Worm (Caenorhabditis elegans) whole organism, L2 larva: ENCODE results near the gene piga-1.

Experiments used
- ceh-82 ChIP-seq: fragments of 150-350 bp; optimal IDR thresholded peaks from 2 replicates; lab custom pipeline; 2014; ENCODE audit warnings: missing biosample characterization, missing genetic modification characterization
- dmd-4 ChIP-seq: sonication (generic microtip); optimal IDR thresholded peaks from 2 replicates; lab custom pipeline; 2017; ENCODE audit warnings: missing biosample characterization, missing genetic modification characterization
- fos-1 ChIP-seq: fragments of 150-350 bp; optimal IDR thresholded peaks from 2 replicates; lab custom pipeline; 2014; ENCODE audit warnings: missing biosample characterization, missing genetic modification characterization
- lin-39 ChIP-seq: fragments of 150-350 bp; optimal IDR thresholded peaks from 2 replicates; lab custom pipeline; 2014; ENCODE audit warnings: missing biosample characterization, missing genetic modification reagents, missing genetic modification characterization
- nhr-129 ChIP-seq: fragments of 150-350 bp; optimal IDR thresholded peaks from 2 replicates; lab custom pipeline; 2014; ENCODE audit warnings: missing biosample characterization, missing genetic modification characterization
- nhr-237 ChIP-seq: fragments of 150-350 bp; optimal IDR thresholded peaks from 2 replicates; lab custom pipeline; 2014; ENCODE audit warnings: missing biosample characterization, missing genetic modification characterization
- unc-39 ChIP-seq: fragments of 150-350 bp; optimal IDR thresholded peaks from 2 replicates; lab custom pipeline; 2014; ENCODE audit warnings: missing biosample characterization, missing genetic modification characterization

DNA sequence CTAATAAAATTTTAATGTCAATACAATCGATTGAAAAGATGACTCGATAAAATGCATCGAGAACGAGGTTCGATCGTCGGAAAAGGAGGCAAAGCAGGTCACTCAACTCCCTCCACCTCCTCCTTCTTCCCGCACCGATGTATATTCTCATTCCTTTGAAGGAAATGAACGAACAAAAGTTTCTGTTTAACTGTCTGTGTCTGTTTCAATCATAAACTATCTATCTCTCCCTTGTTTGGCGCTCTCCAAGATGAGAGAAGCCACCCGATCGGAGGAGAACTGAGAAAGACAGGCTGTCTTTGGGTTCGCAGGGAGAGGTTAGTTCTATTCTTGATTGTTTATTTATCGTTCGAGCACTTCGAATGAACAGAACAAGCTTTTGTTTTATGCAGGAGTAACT lies 20.4 kb downstream of the piga-1 start, which contains the start of gene D2085.7:
- TF ChIP-seq unc-39 (tag; lab: Kevin White, UChicago) (no peak), ceh-82 (tag; lab: Kevin White, UChicago) (no peak), fos-1 (tag; lab: Kevin White, UChicago) (peak; percentile 63), nhr-129 (tag; lab: Kevin White, UChicago) (no peak), lin-39 (tag; lab: Kevin White, UChicago) (no peak), nhr-237 (tag; lab: Kevin White, UChicago) (no peak), dmd-4 (tag; lab: Kevin White, UChicago) (no peak)
